Worm (Caenorhabditis elegans) whole organism, L3 larva: Measurements from ENCODE around the gene T12G3.11.

ENCODE experiments used
- R02D3.7 ChIP-seq: fragments of 150-350 bp; optimal IDR thresholded peaks from 2 replicates; lab custom pipeline; 2014; ENCODE audit warnings: missing biosample characterization, missing genetic modification characterization
- egl-5 ChIP-seq: fragments of 150-350 bp; optimal IDR thresholded peaks from 2 replicates; lab custom pipeline; 2017; ENCODE audit warnings: missing biosample characterization, missing genetic modification reagents, missing genetic modification characterization, inconsistent platforms
- elt-2 ChIP-seq: sonication (generic microtip); optimal IDR thresholded peaks from 2 replicates; lab custom pipeline; 2016; ENCODE audit warnings: missing genetic modification reagents, mild to moderate bottlenecking, missing genetic modification characterization, missing compliant biosample characterization
- mdl-1 ChIP-seq: fragments of 150-350 bp; optimal IDR thresholded peaks from 2 replicates; lab custom pipeline; 2014; ENCODE audit warnings: missing biosample characterization, missing genetic modification characterization
- nhr-28 ChIP-seq: fragments of 150-350 bp; optimal IDR thresholded peaks from 2 replicates; lab custom pipeline; 2014; ENCODE audit warnings: missing biosample characterization, missing genetic modification characterization
- snpc-4 ChIP-seq: fragments of 150-350 bp; optimal IDR thresholded peaks from 2 replicates; lab custom pipeline; 2014; ENCODE audit warnings: missing biosample characterization, missing genetic modification characterization
- unc-39 ChIP-seq: sonication (generic microtip); optimal IDR thresholded peaks from 4 replicates; lab custom pipeline; 2017; ENCODE audit warnings: missing biosample characterization, missing genetic modification characterization
- unc-62 ChIP-seq: fragments of 150-350 bp; sonication (generic microtip); optimal IDR thresholded peaks from 4 replicates; lab custom pipeline; 2014; ENCODE audit warnings: missing biosample characterization, missing genetic modification reagents, missing genetic modification characterization
- ztf-11 ChIP-seq: fragments of 150-350 bp; optimal IDR thresholded peaks from 2 replicates; lab custom pipeline; 2014; ENCODE audit warnings: missing biosample characterization, missing genetic modification characterization

ce11 chrIV:12036924-12037323 lies 7.4 kb upstream of the T12G3.11 start:
- TF ChIP-seq elt-2 (tag; lab: Kevin White, UChicago) (peak; percentile 19), nhr-28 (tag; lab: Kevin White, UChicago) (no peak), mdl-1 (tag; lab: Kevin White, UChicago) (no peak), unc-39 (no peak), snpc-4 (tag; lab: Kevin White, UChicago) (no peak), ztf-11 (tag; lab: Kevin White, UChicago) (no peak), R02D3.7 (tag; lab: Kevin White, UChicago) (no peak), egl-5 (no peak), unc-62 (no peak)
